Worm (Caenorhabditis elegans): ENCODE results near the gene nlp-59.

Gene nlp-59

ce11 chrV:15012542-15013301 lies 41.5 kb downstream of the nlp-59 start:
- TF ChIP-seq egl-27 (tag; optimal IDR thresholded peaks at IDR 0.05) (no peak), nhr-71 (tag; optimal IDR thresholded peaks at IDR 0.05) (peak; percentile 36), fos-1 (tag; optimal IDR thresholded peaks at IDR 0.05) (no peak), aly-2 (tag; optimal IDR thresholded peaks at IDR 0.05) (no peak), nhr-237 (tag; optimal IDR thresholded peaks at IDR 0.05) (no peak), mep-1 (tag; optimal IDR thresholded peaks at IDR 0.05) (no peak), dsc-1 (tag; optimal IDR thresholded peaks at IDR 0.05) (peak; percentile 24), blmp-1 (tag; optimal IDR thresholded peaks at IDR 0.05) (no peak), unc-30 (tag; optimal IDR thresholded peaks at IDR 0.05) (no peak), skn-1 (tag; optimal IDR thresholded peaks at IDR 0.05) (no peak), nhr-85 (tag) (peak; percentile 67), snu-23 (GFP tag; optimal IDR thresholded peaks at IDR 0.05) (peak; percentile 29), dpl-1 (GFP tag; optimal IDR thresholded peaks at IDR 0.05) (no peak), lin-14 (GFP tag; optimal IDR thresholded peaks at IDR 0.05) (peak; percentile 20), efl-1 (optimal IDR thresholded peaks at IDR 0.05) (peak in 1 of 2 experiments; percentile 15), efl-1 (GFP tag; optimal IDR thresholded peaks at IDR 0.05 in 1 of 2) (peak in 1 of 2 experiments; percentile 84), elt-2 (tag; optimal IDR thresholded peaks at IDR 0.05) (no peak), fkh-8 (tag; optimal IDR thresholded peaks at IDR 0.05) (no peak), rnt-1 (tag; optimal IDR thresholded peaks at IDR 0.05) (peak; percentile 70), lin-35 (GFP tag; optimal IDR thresholded peaks at IDR 0.05) (peak in 1 of 2 experiments; percentile 18), fkh-10 (GFP tag; optimal IDR thresholded peaks at IDR 0.05) (no peak), lir-3 (tag; optimal IDR thresholded peaks at IDR 0.05; ENCODE audit: poor library complexity) (no peak), nhr-47 (tag; optimal IDR thresholded peaks at IDR 0.05) (peak; percentile 12), vab-15 (tag; optimal IDR thresholded peaks at IDR 0.05) (no peak), tbx-2 (tag; optimal IDR thresholded peaks at IDR 0.05) (no peak)

- TF ChIP-seq mep-1 (tag; optimal IDR thresholded peaks at IDR 0.05) (no peak), vab-15 (tag; optimal IDR thresholded peaks at IDR 0.05) (no peak), pqm-1 (tag; optimal IDR thresholded peaks at IDR 0.05) (no peak), isw-1 (GFP tag; IDR thresholded peaks at IDR 0.05) (no peak), ceh-63 (GFP tag; optimal IDR thresholded peaks at IDR 0.05) (no peak), snu-23 (GFP tag; optimal IDR thresholded peaks at IDR 0.05) (no peak), xbp-1 (tag; optimal IDR thresholded peaks at IDR 0.05) (no peak), nhr-71 (tag; optimal IDR thresholded peaks at IDR 0.05) (no peak), tbx-2 (tag; optimal IDR thresholded peaks at IDR 0.05) (no peak), ama-1 (optimal IDR thresholded peaks at IDR 0.05) (no peak)
These were observed 42.1 kb downstream of the nlp-59 start for ce11 chrV:15013328-15013727.

- TF ChIP-seq nhr-85 (tag) (no peak), unc-86 (tag; optimal IDR thresholded peaks at IDR 0.05) (no peak), pqm-1 (tag; optimal IDR thresholded peaks at IDR 0.05) (no peak), skn-1 (tag; optimal IDR thresholded peaks at IDR 0.05) (no peak), C04F5.9 (tag; optimal IDR thresholded peaks at IDR 0.05) (no peak), mdl-1 (tag; optimal IDR thresholded peaks at IDR 0.05) (no peak), pag-3 (tag; optimal IDR thresholded peaks at IDR 0.05; ENCODE audit: borderline replicate concordance, insufficient read depth) (no peak), efl-3 (GFP tag; optimal IDR thresholded peaks at IDR 0.05) (no peak), lir-3 (tag; optimal IDR thresholded peaks at IDR 0.05; ENCODE audit: poor library complexity) (no peak), mep-1 (tag; optimal IDR thresholded peaks at IDR 0.05) (no peak), nhr-20 (tag; optimal IDR thresholded peaks at IDR 0.05) (no peak), nhr-76 (tag; optimal IDR thresholded peaks at IDR 0.05) (no peak), nhr-237 (tag; optimal IDR thresholded peaks at IDR 0.05) (no peak), aly-2 (tag; optimal IDR thresholded peaks at IDR 0.05) (no peak), dsc-1 (tag; optimal IDR thresholded peaks at IDR 0.05) (no peak), dpl-1 (GFP tag; optimal IDR thresholded peaks at IDR 0.05) (no peak), pax-3 (tag; optimal IDR thresholded peaks at IDR 0.05) (no peak), elt-2 (tag; optimal IDR thresholded peaks at IDR 0.05) (no peak)
These were observed 42.9 kb downstream of the nlp-59 start, which contains the start of gene obr-2 for ce11 chrV:15014164-15014563. TSS of gene obr-2 (minus strand) at chrV:15014264.

Data from whole organism, L1 larva.